Fruit fly (Drosophila melanogaster) whole organism, embryonic: ENCODE measurements around the gene alphaTub67C.

Source experiments
- Asciz ChIP-seq: fragments of 200-800 bp; sonication (Bioruptor generic); optimal IDR thresholded peaks from 2 replicates; lab custom pipeline; 2017; ENCODE audit warnings: missing biosample characterization, mild to moderate bottlenecking, missing genetic modification characterization, missing genetic modification reagents
- Atf6 ChIP-seq: fragments of 200-800 bp; sonication (Bioruptor generic); IDR thresholded peaks from 2 replicates; pipeline ENCODE4 v1.3.6; 2022; ENCODE audit warnings: missing biosample characterization, missing genetic modification characterization
- CG10565 ChIP-seq: fragments of 200-800 bp; sonication (Bioruptor generic); optimal IDR thresholded peaks from 3 replicates; lab custom pipeline; 2016; ENCODE audit warnings: missing biosample characterization, mild to moderate bottlenecking, missing genetic modification characterization
- CG12104 ChIP-seq: fragments of 200-800 bp; sonication (Bioruptor generic); optimal IDR thresholded peaks from 3 replicates; lab custom pipeline; 2016; ENCODE audit warnings: missing biosample characterization, missing genetic modification characterization
- CG12391 ChIP-seq: fragments of 200-800 bp; sonication (Bioruptor generic); optimal IDR thresholded peaks from 3 replicates; lab custom pipeline; 2018; ENCODE audit warnings: missing biosample characterization, mild to moderate bottlenecking, missing genetic modification characterization, moderate library complexity
- CG13424 ChIP-seq: fragments of 200-800 bp; sonication (Bioruptor generic); optimal IDR thresholded peaks from 2 replicates; lab custom pipeline; 2019; ENCODE audit warnings: missing biosample characterization, mild to moderate bottlenecking, missing genetic modification characterization, moderate library complexity
- CG14014 ChIP-seq: fragments of 200-800 bp; sonication (Bioruptor generic); IDR thresholded peaks from 2 replicates; pipeline ENCODE4 v1.3.6; 2022; ENCODE audit warnings: missing biosample characterization, missing genetic modification characterization
- CG14050 ChIP-seq: fragments of 200-800 bp; sonication (Bioruptor generic); IDR thresholded peaks from 3 replicates; pipeline ENCODE4 v1.3.6; 2022; ENCODE audit warnings: missing biosample characterization, missing genetic modification characterization
- CG15601 ChIP-seq: fragments of 200-800 bp; sonication (Bioruptor generic); optimal IDR thresholded peaks from 3 replicates; lab custom pipeline; 2019; ENCODE audit warnings: missing biosample characterization, mild to moderate bottlenecking, missing genetic modification characterization, moderate library complexity
- CG1603 ChIP-seq: fragments of 200-800 bp; sonication (Bioruptor generic); optimal IDR thresholded peaks from 2 replicates; lab custom pipeline; 2019; ENCODE audit warnings: missing biosample characterization, mild to moderate bottlenecking, missing genetic modification characterization, moderate library complexity
- CG16779 ChIP-seq: fragments of 200-800 bp; sonication (Bioruptor generic); IDR thresholded peaks from 2 replicates; pipeline ENCODE4 v1.3.6; 2022; ENCODE audit warnings: missing biosample characterization, missing genetic modification characterization
- CG17612 ChIP-seq: fragments of 200-800 bp; sonication (Bioruptor generic); IDR thresholded peaks from 2 replicates; pipeline ENCODE4 v1.3.6; 2022; ENCODE audit warnings: missing biosample characterization, missing genetic modification characterization
- CG18011 ChIP-seq: fragments of 200-800 bp; sonication (Bioruptor generic); optimal IDR thresholded peaks from 2 replicates; lab custom pipeline; 2017; ENCODE audit warnings: missing biosample characterization, missing genetic modification characterization, mild to moderate bottlenecking, moderate library complexity, missing genotype
- CG2116 ChIP-seq: fragments of 200-800 bp; sonication (Bioruptor generic); optimal IDR thresholded peaks from 3 replicates; lab custom pipeline; 2018; ENCODE audit warnings: missing biosample characterization, mild to moderate bottlenecking, missing genetic modification characterization
- CG2120 ChIP-seq: fragments of 200-800 bp; sonication (Bioruptor generic); optimal IDR thresholded peaks from 3 replicates; lab custom pipeline; 2016; ENCODE audit warnings: missing biosample characterization, missing genetic modification characterization
- CG2712 ChIP-seq: fragments of 200-800 bp; optimal IDR thresholded peaks from 3 replicates; lab custom pipeline; 2019; ENCODE audit warnings: missing biosample characterization, mild to moderate bottlenecking, missing genetic modification characterization, moderate library complexity
- CG3163 ChIP-seq: fragments of 200-800 bp; sonication (Bioruptor generic); optimal IDR thresholded peaks from 3 replicates; lab custom pipeline; 2016; ENCODE audit warnings: missing biosample characterization, missing genetic modification characterization
- CG32772 ChIP-seq: fragments of 200-800 bp; sonication (Bioruptor generic); IDR thresholded peaks from 2 replicates; pipeline ENCODE4 v1.3.6; 2022; ENCODE audit warnings: missing biosample characterization, missing genetic modification characterization
- CG3407 ChIP-seq: fragments of 200-800 bp; sonication (Bioruptor generic); optimal IDR thresholded peaks from 2 replicates; lab custom pipeline; 2018; ENCODE audit warnings: missing biosample characterization, mild to moderate bottlenecking, missing genetic modification characterization
- CG6683 ChIP-seq: fragments of 200-800 bp; sonication (Bioruptor generic); optimal IDR thresholded peaks from 2 replicates; lab custom pipeline; 2017; ENCODE audit warnings: missing biosample characterization, mild to moderate bottlenecking, missing genetic modification characterization, missing genetic modification reagents
- CG6791 ChIP-seq: fragments of 200-800 bp; sonication (Bioruptor generic); IDR thresholded peaks from 3 replicates; pipeline ENCODE4 v1.3.6; 2022; ENCODE audit warnings: missing biosample characterization, missing genetic modification characterization; ENCODE audit not compliant: partially characterized antibody
- CG7372 ChIP-seq: fragments of 200-800 bp; sonication (Bioruptor generic); IDR thresholded peaks from 2 replicates; pipeline ENCODE4 v1.3.6; 2022; ENCODE audit warnings: missing biosample characterization, missing genetic modification characterization
- CG7963 ChIP-seq: fragments of 200-800 bp; sonication (Bioruptor generic); IDR thresholded peaks from 3 replicates; pipeline ENCODE4 v1.3.6; 2022; ENCODE audit warnings: missing biosample characterization, missing genetic modification characterization; ENCODE audit not compliant: partially characterized antibody
- CG8290 ChIP-seq, 3 experiments: fragments of 200-800 bp; sonication (Bioruptor generic); optimal IDR thresholded peaks; 2 replicates each; lab custom pipeline; 2016 to 2019; ENCODE audit warnings: missing biosample characterization in 3 of 3, missing genetic modification characterization in 3 of 3, mild to moderate bottlenecking in 2 of 3, moderate library complexity in 1 of 3
- CG8388 ChIP-seq: fragments of 200-800 bp; sonication (Bioruptor generic); optimal IDR thresholded peaks from 2 replicates; lab custom pipeline; 2019; ENCODE audit warnings: missing biosample characterization, mild to moderate bottlenecking, missing genetic modification characterization, moderate library complexity
- Camta ChIP-seq: fragments of 200-800 bp; sonication (Bioruptor generic); optimal IDR thresholded peaks from 2 replicates; lab custom pipeline; 2016; ENCODE audit warnings: missing biosample characterization, missing genetic modification characterization
- CrebB ChIP-seq: fragments of 200-800 bp; sonication (Bioruptor generic); optimal IDR thresholded peaks from 3 replicates; lab custom pipeline; 2018; ENCODE audit warnings: missing biosample characterization, mild to moderate bottlenecking, missing genetic modification characterization
- Deaf1 ChIP-seq: fragments of 200-800 bp; optimal IDR thresholded peaks from 3 replicates; lab custom pipeline; 2019; ENCODE audit warnings: missing biosample characterization, mild to moderate bottlenecking, missing genetic modification characterization, moderate library complexity
- Dip3 ChIP-seq: fragments of 200-800 bp; sonication (Bioruptor generic); optimal IDR thresholded peaks from 3 replicates; lab custom pipeline; 2016; ENCODE audit warnings: missing biosample characterization, missing genetic modification characterization
- Drgx ChIP-seq: fragments of 200-800 bp; sonication (Bioruptor generic); IDR thresholded peaks from 2 replicates; pipeline ENCODE4 v1.3.6; 2022; ENCODE audit warnings: missing biosample characterization, missing genetic modification characterization
- E2f1 ChIP-seq: fragments of 200-800 bp; sonication (Bioruptor generic); IDR thresholded peaks from 2 replicates; pipeline ENCODE4 v1.3.6; 2022; ENCODE audit warnings: missing biosample characterization, missing genetic modification characterization
- H2.0 ChIP-seq: fragments of 200-800 bp; sonication (Bioruptor generic); IDR thresholded peaks from 2 replicates; pipeline ENCODE4 v1.3.6; 2022; ENCODE audit warnings: missing biosample characterization, missing genetic modification characterization
- Hsf ChIP-seq: fragments of 200-800 bp; sonication (Bioruptor generic); optimal IDR thresholded peaks from 3 replicates; lab custom pipeline; 2016; ENCODE audit warnings: missing biosample characterization, missing genetic modification characterization
- Mes4 ChIP-seq: fragments of 200-800 bp; sonication (Bioruptor generic); optimal IDR thresholded peaks from 2 replicates; lab custom pipeline; 2016; ENCODE audit warnings: missing biosample characterization, missing genetic modification characterization
- Rfx ChIP-seq: fragments of 200-800 bp; sonication (Bioruptor generic); IDR thresholded peaks from 2 replicates; pipeline ENCODE4 v1.3.6; 2022; ENCODE audit warnings: missing biosample characterization, missing genetic modification characterization
- Scr ChIP-seq: fragments of 200-800 bp; sonication (Bioruptor generic); IDR thresholded peaks from 2 replicates; pipeline ENCODE4 v1.3.6; 2022; ENCODE audit warnings: missing biosample characterization, missing genetic modification characterization; ENCODE audit not compliant: partially characterized antibody
- ac ChIP-seq: fragments of 200-800 bp; sonication (Bioruptor generic); optimal IDR thresholded peaks from 3 replicates; lab custom pipeline; 2017; ENCODE audit warnings: missing biosample characterization, mild to moderate bottlenecking, missing genetic modification characterization
- ap ChIP-seq: fragments of 200-800 bp; sonication (Bioruptor generic); IDR thresholded peaks from 2 replicates; pipeline ENCODE4 v1.3.6; 2022; ENCODE audit warnings: missing biosample characterization, missing genetic modification characterization
- br ChIP-seq: fragments of >200 bp; optimal IDR thresholded peaks from 2 replicates; lab custom pipeline; 2017
- cad ChIP-seq: fragments of >200 bp; optimal IDR thresholded peaks from 2 replicates; lab custom pipeline; 2017; ENCODE audit warnings: missing biosample characterization, missing genetic modification characterization
- chinmo ChIP-seq: fragments of 200-800 bp; sonication (Bioruptor generic); IDR thresholded peaks from 4 replicates; pipeline ENCODE4 v1.3.6; 2022; ENCODE audit warnings: missing biosample characterization, missing genetic modification characterization; ENCODE audit not compliant: partially characterized antibody
- dan ChIP-seq: fragments of 200-800 bp; sonication (Bioruptor generic); IDR thresholded peaks from 2 replicates; pipeline ENCODE4 v1.3.6; 2022; ENCODE audit warnings: missing biosample characterization, missing genetic modification characterization
- dmrt99B ChIP-seq: fragments of 200-800 bp; sonication (Bioruptor generic); optimal IDR thresholded peaks from 2 replicates; lab custom pipeline; 2018; ENCODE audit warnings: missing biosample characterization, mild to moderate bottlenecking, missing genetic modification characterization, moderate library complexity
- exex ChIP-seq: fragments of 200-800 bp; sonication (Bioruptor generic); optimal IDR thresholded peaks from 4 replicates; lab custom pipeline; 2018; ENCODE audit warnings: missing biosample characterization, mild to moderate bottlenecking, missing genetic modification characterization, moderate library complexity
- h ChIP-seq: fragments of >200 bp; optimal IDR thresholded peaks from 2 replicates; lab custom pipeline; 2017
- mirr ChIP-seq: fragments of 200-800 bp; sonication (Bioruptor generic); optimal IDR thresholded peaks from 3 replicates; lab custom pipeline; 2018; ENCODE audit warnings: missing biosample characterization, mild to moderate bottlenecking, missing genetic modification characterization
- org-1 ChIP-seq: fragments of 200-800 bp; sonication (Bioruptor generic); optimal IDR thresholded peaks from 2 replicates; lab custom pipeline; 2017; ENCODE audit warnings: missing biosample characterization, missing genetic modification characterization
- pan ChIP-seq, 4 experiments: fragments of >200 bp in 3 of 4; fragments of 200-800 bp in 1 of 4; sonication (Bioruptor generic) in 1 of 4; optimal IDR thresholded peaks in 3 of 4; IDR thresholded peaks in 1 of 4; 2 replicates each; pipeline versions ENCODE4 v1.3.6 to Lab custom; 2017 to 2022; ENCODE audit warnings: missing biosample characterization in 2 of 4, missing genetic modification characterization in 2 of 4, mixed read lengths in 1 of 4
- pfk ChIP-seq: fragments of 200-800 bp; sonication (Bioruptor generic); optimal IDR thresholded peaks from 2 replicates; lab custom pipeline; 2018; ENCODE audit warnings: missing biosample characterization, mild to moderate bottlenecking, missing genetic modification characterization, moderate library complexity
- pros ChIP-seq: fragments of 200-800 bp; sonication (Bioruptor generic); optimal IDR thresholded peaks from 3 replicates; lab custom pipeline; 2019; ENCODE audit warnings: missing biosample characterization, mild to moderate bottlenecking, missing genetic modification characterization, moderate library complexity
- trem ChIP-seq: fragments of 200-800 bp; optimal IDR thresholded peaks from 3 replicates; lab custom pipeline; 2019; ENCODE audit warnings: missing biosample characterization, mild to moderate bottlenecking, missing genetic modification characterization, moderate library complexity

alphaTub67C gene

DNA sequence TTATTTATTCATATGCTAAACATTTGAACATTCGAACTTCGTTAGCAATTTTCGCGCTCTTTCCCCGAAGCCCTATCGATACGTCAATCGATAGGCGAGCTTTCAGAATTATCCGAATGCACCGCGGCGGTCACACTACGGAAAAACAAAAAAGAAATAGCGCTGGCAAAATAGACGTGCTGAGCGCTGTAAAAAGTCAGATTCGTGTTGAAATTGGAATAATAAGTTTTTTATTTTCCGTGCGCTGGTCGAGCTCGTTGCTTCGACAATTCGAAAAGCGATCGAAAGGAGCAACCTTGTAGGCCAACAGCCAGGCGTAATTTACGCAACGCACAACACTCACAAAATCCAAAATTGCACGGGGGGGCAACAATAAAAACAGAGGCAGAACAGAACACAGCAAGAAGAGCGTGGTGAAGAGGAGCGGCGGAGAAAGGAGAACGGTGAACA, 17.1 kb downstream of the alphaTub67C start, which contains the start of gene Ubc4 (continued):
- TF ChIP-seq CG14014 (GFP tag; lab: Robert Waterston, UW): no peak
- peak; percentile 15 for TF ChIP-seq CG2712 (tag; lab: Kevin White, UChicago)
- TF ChIP-seq CG18011 (GFP tag; lab: Kevin White, UChicago): no peak
- TF ChIP-seq H2.0 (GFP tag; lab: Robert Waterston, UW): no peak
- TF ChIP-seq CG2116 (GFP tag; lab: Kevin White, UChicago): peak; percentile 78
- TF ChIP-seq Asciz (GFP tag; lab: Kevin White, UChicago): no peak
- no peak for TF ChIP-seq CG8290 (GFP tag; optimal IDR thresholded peaks at IDR 0.05; lab: Kevin White, UChicago)
- TF ChIP-seq CG8290 (tag; optimal IDR thresholded peaks at IDR 0.05; lab: Kevin White, UChicago): no peak
- TF ChIP-seq pan (optimal IDR thresholded peaks at IDR 0.05; lab: Kevin White, UChicago): no peak
- TF ChIP-seq pan (GFP tag; optimal IDR thresholded peaks at IDR 0.05 in 1 of 2, IDR thresholded peaks at IDR 0.05 in 1 of 2): no peak
- TF ChIP-seq exex: no peak
- TF ChIP-seq CG1603 (tag; lab: Kevin White, UChicago): peak; percentile 56
- TF ChIP-seq CG3163 (GFP tag; lab: Kevin White, UChicago): no peak
- no peak for TF ChIP-seq CG12391 (tag; lab: Kevin White, UChicago)
- TF ChIP-seq CG15601 (tag; lab: Kevin White, UChicago): no peak
- TF ChIP-seq CG16779: no peak
- no peak for TF ChIP-seq Camta (GFP tag; lab: Kevin White, UChicago)
- peak; percentile 0 for TF ChIP-seq trem (tag; lab: Kevin White, UChicago)
- no peak for TF ChIP-seq mirr
- no peak for TF ChIP-seq Deaf1 (tag; lab: Kevin White, UChicago)
- TF ChIP-seq pfk (GFP tag; lab: Kevin White, UChicago): no peak
- TF ChIP-seq CG10565 (GFP tag; lab: Kevin White, UChicago): no peak
- no peak for TF ChIP-seq h
- TF ChIP-seq Drgx: no peak
- TF ChIP-seq pros (GFP tag; lab: Kevin White, UChicago): no peak
- peak; percentile 66; the same call in 3 of the 4 replicates for TF ChIP-seq chinmo (GFP tag; lab: Robert Waterston, UW)
- no peak for TF ChIP-seq cad (GFP tag; lab: Kevin White, UChicago)
- TF ChIP-seq CG12104: no peak
- TF ChIP-seq CrebB: no peak
- TF ChIP-seq CG13424 (tag; lab: Kevin White, UChicago): peak; percentile 18
- peak; percentile 44; the same call in 1 of the 2 replicates for TF ChIP-seq E2f1 (GFP tag; lab: Robert Waterston, UW)
- no peak for TF ChIP-seq CG8388 (GFP tag; lab: Kevin White, UChicago)
- TF ChIP-seq CG6791 (GFP tag; lab: Robert Waterston, UW): peak; percentile 84
- TF ChIP-seq Dip3 (GFP tag; lab: Kevin White, UChicago): peak; percentile 4
- no peak for TF ChIP-seq CG7372
- no peak for TF ChIP-seq ac (GFP tag; lab: Kevin White, UChicago)
- no peak for TF ChIP-seq ap (GFP tag; lab: Robert Waterston, UW)
- TF ChIP-seq CG7963 (GFP tag; lab: Robert Waterston, UW): peak; percentile 86
- peak; percentile 53 for TF ChIP-seq Rfx (GFP tag; lab: Robert Waterston, UW)
- TF ChIP-seq Mes4 (GFP tag; lab: Kevin White, UChicago): no peak
- TF ChIP-seq Atf6 (GFP tag; lab: Robert Waterston, UW): no peak; the same call in 1 of the 2 replicates
- peak; percentile 81 for TF ChIP-seq Scr (GFP tag; lab: Robert Waterston, UW)
- TF ChIP-seq br (lab: Kevin White, UChicago): no peak
- no peak for TF ChIP-seq CG17612 (GFP tag; lab: Robert Waterston, UW)
- no peak for TF ChIP-seq CG6683 (GFP tag; lab: Kevin White, UChicago)
- no peak for TF ChIP-seq dan (GFP tag; lab: Robert Waterston, UW)
- no peak for TF ChIP-seq CG3407 (GFP tag; lab: Kevin White, UChicago)
- no peak for TF ChIP-seq CG14050 (GFP tag; lab: Robert Waterston, UW)
- TF ChIP-seq org-1 (GFP tag; lab: Kevin White, UChicago): no peak
- peak; percentile 51 for TF ChIP-seq CG2120 (GFP tag; lab: Kevin White, UChicago)
- no peak for TF ChIP-seq Hsf (GFP tag; lab: Kevin White, UChicago)
- TF ChIP-seq CG32772 (GFP tag; lab: Robert Waterston, UW): no peak
- no peak for TF ChIP-seq dmrt99B
